Worm (Caenorhabditis elegans): ENCODE data around the gene C18B10.6.

DNA sequence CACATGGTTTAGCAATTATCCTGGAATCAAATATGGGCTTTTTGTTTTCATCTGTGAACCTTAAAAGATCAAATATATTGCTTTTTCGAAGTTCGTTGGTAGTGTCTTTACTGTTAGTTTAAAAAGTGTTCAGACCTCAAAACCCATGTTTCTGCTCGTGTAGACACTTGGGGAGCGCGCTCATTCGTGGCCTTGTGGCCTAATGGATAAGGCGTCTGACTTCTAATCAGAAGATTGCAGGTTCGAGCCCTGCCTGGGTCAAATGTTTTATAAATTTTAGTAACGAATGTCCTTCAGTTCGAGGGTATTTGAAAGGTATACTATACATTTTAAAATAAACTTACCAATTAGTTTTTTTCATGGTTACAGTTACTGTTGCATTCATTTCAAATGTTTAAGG lies 25.4 kb upstream of the C18B10.6 start:
- no peak for TF ChIP-seq nhr-48 (tag; optimal IDR thresholded peaks at IDR 0.05)
- TF ChIP-seq madf-9 (GFP tag; conservative IDR thresholded peaks at IDR 0.05) = no peak
- TF ChIP-seq skn-1 (tag; optimal IDR thresholded peaks at IDR 0.05) = no peak
- TF ChIP-seq pha-4 (GFP tag; IDR thresholded peaks at IDR 0.05) = no peak
- no peak for TF ChIP-seq pha-4 (tag; optimal IDR thresholded peaks at IDR 0.05)
- TF ChIP-seq ztf-11 (tag; optimal IDR thresholded peaks at IDR 0.05) = no peak
- TF ChIP-seq snpc-4 (tag; optimal IDR thresholded peaks at IDR 0.05) = no peak
- TF ChIP-seq egl-43 (GFP tag; IDR thresholded peaks at IDR 0.05) = no peak
- TF ChIP-seq ces-1 (GFP tag; optimal IDR thresholded peaks at IDR 0.05) = no peak
- TF ChIP-seq zfp-2 (tag; optimal IDR thresholded peaks at IDR 0.05) = no peak
- TF ChIP-seq fos-1 (tag; optimal IDR thresholded peaks at IDR 0.05) = no peak
- TF ChIP-seq snpc-1.2 (GFP tag; IDR thresholded peaks at IDR 0.05) = no peak
- no peak for TF ChIP-seq vab-7 (GFP tag; IDR thresholded peaks at IDR 0.05)
- no peak for TF ChIP-seq daf-19 (GFP tag; conservative IDR thresholded peaks at IDR 0.05)
- TF ChIP-seq nhr-77 (tag; optimal IDR thresholded peaks at IDR 0.05) = no peak

Data from whole organism, L4 larva.